Fruit fly (Drosophila melanogaster) whole organism: ENCODE results near the gene bi.

Source experiments
- CG8478 ChIP-seq: fragments of >200 bp; optimal IDR thresholded peaks from 2 replicates; lab custom pipeline; 2018; ENCODE audit warnings: inconsistent platforms
- Dll ChIP-seq: fragments of >200 bp; optimal IDR thresholded peaks from 2 replicates; lab custom pipeline; 2017
- EcR ChIP-seq, 2 experiments: fragments of >200 bp; optimal IDR thresholded peaks; 2 replicates each; lab custom pipeline; 2017; ENCODE audit warnings: missing biosample characterization in 2 of 2, missing genetic modification characterization in 2 of 2, missing genetic modification reagents in 2 of 2
- pan ChIP-seq: fragments of >200 bp; optimal IDR thresholded peaks from 2 replicates; lab custom pipeline; 2017
- psq ChIP-seq: fragments of >200 bp; optimal IDR thresholded peaks from 2 replicates; lab custom pipeline; 2017
- usp ChIP-seq: fragments of >200 bp; optimal IDR thresholded peaks from 2 replicates; lab custom pipeline; 2017; ENCODE audit warnings: missing biosample characterization, missing genetic modification characterization, mixed read lengths

bi gene

dm6 chrX:4454630-4455029 lies 42.0 kb downstream of the bi start:
- TF ChIP-seq usp (GFP tag; lab: Kevin White, UChicago) (no peak), EcR (GFP tag; optimal IDR thresholded peaks at IDR 0.05; lab: Kevin White, UChicago) (no peak), psq (no peak), Dll (lab: Kevin White, UChicago) (no peak), pan (lab: Kevin White, UChicago) (no peak)

dm6 chrX:4457790-4458189 lies 45.1 kb downstream of the bi start:
- no peak for TF ChIP-seq Dll (lab: Kevin White, UChicago)
- TF ChIP-seq EcR (GFP tag; optimal IDR thresholded peaks at IDR 0.05; lab: Kevin White, UChicago) = no peak
- TF ChIP-seq CG8478 = no peak
- TF ChIP-seq pan (lab: Kevin White, UChicago) = no peak
- TF ChIP-seq usp (GFP tag; lab: Kevin White, UChicago) = no peak
- TF ChIP-seq psq = no peak

dm6 chrX:4459636-4460035 lies 47.0 kb downstream of the bi start:
- TF ChIP-seq Dll (lab: Kevin White, UChicago) (no peak), EcR (GFP tag; optimal IDR thresholded peaks at IDR 0.05; lab: Kevin White, UChicago) (no peak), pan (lab: Kevin White, UChicago) (no peak), psq (no peak), usp (GFP tag; lab: Kevin White, UChicago) (no peak), CG8478 (no peak)

dm6 chrX:4461972-4462371 lies 49.3 kb downstream of the bi start:
- TF ChIP-seq EcR (GFP tag; optimal IDR thresholded peaks at IDR 0.05; lab: Kevin White, UChicago) (no peak), CG8478 (no peak), psq (no peak), pan (lab: Kevin White, UChicago) (no peak), Dll (lab: Kevin White, UChicago) (no peak), usp (GFP tag; lab: Kevin White, UChicago) (no peak)

dm6 chrX:4469160-4469559 lies 56.5 kb downstream of the bi start:
- TF ChIP-seq pan (lab: Kevin White, UChicago) = no peak

dm6 chrX:4473940-4474339 lies 61.3 kb downstream of the bi start:
- no peak for TF ChIP-seq EcR (GFP tag; optimal IDR thresholded peaks at IDR 0.05; lab: Kevin White, UChicago)
- no peak for TF ChIP-seq usp (GFP tag; lab: Kevin White, UChicago)
- TF ChIP-seq psq = no peak
- no peak for TF ChIP-seq Dll (lab: Kevin White, UChicago)
- TF ChIP-seq pan (lab: Kevin White, UChicago) = no peak
- TF ChIP-seq CG8478 = no peak

dm6 chrX:4474373-4474772 lies 61.7 kb downstream of the bi start:
- TF ChIP-seq pan (lab: Kevin White, UChicago) = no peak
- TF ChIP-seq Dll (lab: Kevin White, UChicago) = no peak
- TF ChIP-seq CG8478 = no peak
- TF ChIP-seq EcR (GFP tag; optimal IDR thresholded peaks at IDR 0.05; lab: Kevin White, UChicago) = no peak
- no peak for TF ChIP-seq usp (GFP tag; lab: Kevin White, UChicago)
- no peak for TF ChIP-seq psq

- no peak for TF ChIP-seq pan (lab: Kevin White, UChicago)
- TF ChIP-seq psq = no peak
- no peak for TF ChIP-seq EcR (GFP tag; optimal IDR thresholded peaks at IDR 0.05; lab: Kevin White, UChicago)
- no peak for TF ChIP-seq Dll (lab: Kevin White, UChicago)
- TF ChIP-seq usp (GFP tag; lab: Kevin White, UChicago) = no peak
- TF ChIP-seq CG8478 = no peak
Observed at dm6 chrX:4476722-4477318, 64.2 kb downstream of the bi start.

- no peak for TF ChIP-seq psq
Observed at dm6 chrX:4480812-4481211, 68.2 kb downstream of the bi start.

dm6 chrX:4493192-4493900 lies 80.7 kb downstream of the bi start:
- no peak for TF ChIP-seq usp (GFP tag; lab: Kevin White, UChicago)
- TF ChIP-seq EcR (GFP tag; optimal IDR thresholded peaks at IDR 0.05; lab: Kevin White, UChicago) = no peak
- no peak for TF ChIP-seq pan (lab: Kevin White, UChicago)

dm6 chrX:4498234-4498633 lies 85.6 kb downstream of the bi start:
- TF ChIP-seq usp (GFP tag; lab: Kevin White, UChicago) = no peak
- TF ChIP-seq psq = no peak
- TF ChIP-seq Dll (lab: Kevin White, UChicago) = no peak
- TF ChIP-seq pan (lab: Kevin White, UChicago) = no peak
- no peak for TF ChIP-seq CG8478
- no peak for TF ChIP-seq EcR (GFP tag; optimal IDR thresholded peaks at IDR 0.05; lab: Kevin White, UChicago)

dm6 chrX:4503542-4503941 lies 90.9 kb downstream of the bi start:
- TF ChIP-seq CG8478 (no peak), usp (GFP tag; lab: Kevin White, UChicago) (no peak), Dll (lab: Kevin White, UChicago) (no peak)

- no peak for TF ChIP-seq psq
Observed at dm6 chrX:4505318-4505717, 92.7 kb downstream of the bi start.
